Worm (Caenorhabditis elegans) whole organism, L1 larva: ENCODE measurements around the gene nhr-19.

ENCODE experiments used
- C04F5.9 ChIP-seq: sonication (generic microtip); optimal IDR thresholded peaks from 2 replicates; lab custom pipeline; 2016; ENCODE audit warnings: missing genetic modification characterization, missing compliant biosample characterization
- C16A3.4 ChIP-seq: fragments of 150-350 bp; optimal IDR thresholded peaks from 2 replicates; lab custom pipeline; 2014; ENCODE audit warnings: missing biosample characterization, missing genetic modification characterization
- efl-1 ChIP-seq, 4 experiments: fragments of 150-350 bp; optimal IDR thresholded peaks in 3 of 4; peaks in 1 of 4; 1 replicate in 1 of 4; 2 replicates in 3 of 4; lab custom pipeline; 2014; ENCODE audit warnings: missing biosample characterization in 2 of 4, missing genetic modification characterization in 2 of 4, missing genetic modification reagents in 2 of 4
- elt-3 ChIP-seq, 6 experiments: fragments of 150-350 bp in 1 of 6; sonication (generic microtip); optimal IDR thresholded peaks; 2 replicates each; lab custom pipeline; 2017 to 2018; ENCODE audit warnings: missing biosample characterization in 6 of 6, missing genetic modification characterization in 6 of 6, inconsistent platforms in 1 of 6
- fkh-10 ChIP-seq: sonication (generic microtip); optimal IDR thresholded peaks from 2 replicates; lab custom pipeline; 2017; ENCODE audit warnings: missing biosample characterization, missing genetic modification reagents, missing genetic modification characterization
- tbx-2 ChIP-seq: sonication (generic microtip); optimal IDR thresholded peaks from 2 replicates; lab custom pipeline; 2016; ENCODE audit warnings: missing genetic modification characterization, missing compliant biosample characterization
- unc-30 ChIP-seq: sonication (generic microtip); optimal IDR thresholded peaks from 2 replicates; lab custom pipeline; 2017; ENCODE audit warnings: missing biosample characterization, missing genetic modification characterization

The nhr-19 gene

DNA sequence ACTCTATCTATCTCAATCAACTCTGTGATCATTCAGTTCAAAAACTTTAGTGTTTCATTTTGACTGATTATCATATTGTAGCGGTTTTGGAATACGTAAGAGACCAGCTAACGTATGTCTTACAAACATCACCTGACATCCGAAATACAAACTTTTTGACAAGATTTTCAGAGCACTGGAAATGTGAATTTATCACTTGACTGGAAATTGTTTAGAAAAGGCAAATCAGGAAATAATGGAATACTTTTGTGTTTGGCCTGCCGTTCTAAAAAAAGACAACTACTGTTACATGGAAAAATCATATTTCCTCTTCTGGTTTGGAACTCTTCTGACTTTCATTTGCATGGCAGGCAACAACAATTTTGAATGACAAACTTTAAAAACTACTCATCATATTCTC, 53.8 kb downstream of the nhr-19 start, which contains the start of gene F35H8.12:
Gene F35H8.12, plus strand, starts transcription at position 301 of the 400 bp plus-strand sequence.
- TF ChIP-seq efl-1 (optimal IDR thresholded peaks at IDR 0.05; lab: Kevin White, UChicago) (no peak), efl-1 (GFP tag; optimal IDR thresholded peaks at IDR 0.05 in 1 of 2; lab: Kevin White, UChicago) (peak in 1 of 2 experiments; percentile 43), C04F5.9 (tag; lab: Kevin White, UChicago) (no peak)

DNA sequence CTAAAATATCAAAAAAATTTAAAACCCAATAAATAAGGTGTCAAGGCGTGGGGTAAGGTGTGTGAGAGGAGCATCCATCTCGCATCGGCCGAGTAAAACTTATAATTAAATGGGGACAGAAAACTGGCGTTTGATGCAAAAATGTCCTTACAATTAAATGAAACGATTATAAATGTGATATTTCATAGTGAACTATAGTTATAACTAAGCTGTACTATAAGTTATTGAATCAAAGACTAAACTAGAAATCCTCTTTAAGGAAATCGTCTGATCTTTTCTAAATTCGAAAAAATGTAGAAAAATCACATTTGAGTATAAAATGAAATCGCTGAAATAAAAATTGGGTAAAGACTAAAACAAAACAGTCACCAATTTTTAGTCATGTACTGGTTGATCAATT, 54.6 kb downstream of the nhr-19 start, which contains the start of gene sra-6:
Gene sra-6, minus strand, starts transcription at position 101 of the 400 bp plus-strand sequence.
- TF ChIP-seq elt-3 (tag; optimal IDR thresholded peaks at IDR 0.05; lab: Kevin White, UChicago) (no peak), unc-30 (tag; lab: Kevin White, UChicago) (no peak), fkh-10 (GFP tag; lab: Kevin White, UChicago) (no peak), C16A3.4 (no peak), tbx-2 (tag; lab: Kevin White, UChicago) (no peak)
